Worm (Caenorhabditis elegans): ENCODE results near the gene F42A9.17.

Gene F42A9.17

ce11 chrIV:8627328-8627727 is 15.6 kb upstream of the F42A9.17 start, which contains the start of gene F42A9.11 (continued):
- TF ChIP-seq egl-27 (tag; optimal IDR thresholded peaks at IDR 0.05), result peak in 1 of 2 experiments; percentile 41
- no peak for TF ChIP-seq alr-1 (tag; optimal IDR thresholded peaks at IDR 0.05; ENCODE audit: borderline replicate concordance)
- TF ChIP-seq mab-9 (GFP tag; IDR thresholded peaks at IDR 0.05), result no peak
- TF ChIP-seq dpl-1 (GFP tag; optimal IDR thresholded peaks at IDR 0.05), result peak in 2 of 3 experiments; percentile 19
- TF ChIP-seq snu-23 (GFP tag; optimal IDR thresholded peaks at IDR 0.05), result peak; percentile 70
- no peak for TF ChIP-seq lin-15B (tag; optimal IDR thresholded peaks at IDR 0.05)
- TF ChIP-seq snpc-4 (tag; optimal IDR thresholded peaks at IDR 0.05), result no peak
- TF ChIP-seq unc-30 (tag; optimal IDR thresholded peaks at IDR 0.05), result no peak
- TF ChIP-seq hlh-17 (GFP tag; optimal IDR thresholded peaks at IDR 0.05; ENCODE audit: borderline replicate concordance), result no peak

ce11 chrIV:8626294-8626693 is 14.6 kb upstream of the F42A9.17 start:
- TF ChIP-seq lin-14 (GFP tag; optimal IDR thresholded peaks at IDR 0.05) (peak; percentile 68), zag-1 (tag; optimal IDR thresholded peaks at IDR 0.05) (no peak), ces-1 (GFP tag; optimal IDR thresholded peaks at IDR 0.05) (peak; percentile 61)

ce11 chrIV:8625730-8626129 is 14.0 kb upstream of the F42A9.17 start:
- TF ChIP-seq elt-3 (tag; optimal IDR thresholded peaks at IDR 0.05) (peak in 1 of 6 experiments; percentile 55), nhr-85 (tag) (peak; percentile 70), blmp-1 (tag; optimal IDR thresholded peaks at IDR 0.05) (peak; percentile 48), mdl-1 (tag; optimal IDR thresholded peaks at IDR 0.05) (no peak), unc-86 (tag; optimal IDR thresholded peaks at IDR 0.05) (no peak)

- TF ChIP-seq nhr-76 (tag; optimal IDR thresholded peaks at IDR 0.05), result no peak
- TF ChIP-seq efl-3 (GFP tag; optimal IDR thresholded peaks at IDR 0.05), result no peak
- TF ChIP-seq sup-37 (GFP tag; optimal IDR thresholded peaks at IDR 0.05), result no peak
- peak; percentile 87 for TF ChIP-seq nhr-85 (tag)
- no peak for TF ChIP-seq zag-1 (tag; optimal IDR thresholded peaks at IDR 0.05)
- TF ChIP-seq zip-4 (GFP tag; optimal IDR thresholded peaks at IDR 0.05), result no peak
- TF ChIP-seq snpc-4 (tag; optimal IDR thresholded peaks at IDR 0.05), result no peak
- no peak for TF ChIP-seq grh-1 (GFP tag; IDR thresholded peaks at IDR 0.05)
- no peak for TF ChIP-seq egl-27 (tag; optimal IDR thresholded peaks at IDR 0.05)
- no peak for TF ChIP-seq ztf-11 (tag; optimal IDR thresholded peaks at IDR 0.05)
- TF ChIP-seq alr-1 (tag; optimal IDR thresholded peaks at IDR 0.05; ENCODE audit: borderline replicate concordance), result no peak
- no peak for TF ChIP-seq ceh-88 (GFP tag; IDR thresholded peaks at IDR 0.05)
- no peak for TF ChIP-seq pag-3 (tag; optimal IDR thresholded peaks at IDR 0.05; ENCODE audit: borderline replicate concordance, insufficient read depth)
- TF ChIP-seq nhr-71 (tag; optimal IDR thresholded peaks at IDR 0.05), result peak; percentile 76
- TF ChIP-seq C34B4.2 (tag; optimal IDR thresholded peaks at IDR 0.05), result no peak
- peak; percentile 1 for TF ChIP-seq irx-1 (tag; optimal IDR thresholded peaks at IDR 0.05)
- no peak for TF ChIP-seq nhr-12 (tag; optimal IDR thresholded peaks at IDR 0.05)
- TF ChIP-seq ces-1 (GFP tag; optimal IDR thresholded peaks at IDR 0.05), result no peak
- no peak for TF ChIP-seq elt-2 (tag; optimal IDR thresholded peaks at IDR 0.05)
- TF ChIP-seq vab-15 (tag; optimal IDR thresholded peaks at IDR 0.05), result no peak
- no peak for TF ChIP-seq lin-39 (tag; optimal IDR thresholded peaks at IDR 0.05)
- TF ChIP-seq isw-1 (GFP tag; IDR thresholded peaks at IDR 0.05), result no peak
- TF ChIP-seq skn-1 (tag; optimal IDR thresholded peaks at IDR 0.05), result no peak
- no peak for TF ChIP-seq mab-9 (GFP tag; IDR thresholded peaks at IDR 0.05)
- peak; percentile 42 for TF ChIP-seq ztf-4 (tag; optimal IDR thresholded peaks at IDR 0.05)
- TF ChIP-seq lir-3 (tag; optimal IDR thresholded peaks at IDR 0.05; ENCODE audit: poor library complexity), result peak; percentile 49
- no peak for TF ChIP-seq nhr-84 (tag; optimal IDR thresholded peaks at IDR 0.05)
- peak; percentile 17 for TF ChIP-seq egl-13 (tag; optimal IDR thresholded peaks at IDR 0.05)
- TF ChIP-seq xbp-1 (tag; optimal IDR thresholded peaks at IDR 0.05), result peak; percentile 46
- no peak for TF ChIP-seq Y116A8C.19 (tag; optimal IDR thresholded peaks at IDR 0.05; ENCODE audit: borderline replicate concordance)
- peak; percentile 58 for TF ChIP-seq swsn-7 (tag; optimal IDR thresholded peaks at IDR 0.05)
- peak; percentile 90 for TF ChIP-seq mep-1 (tag; optimal IDR thresholded peaks at IDR 0.05)
- TF ChIP-seq dpl-1 (GFP tag; optimal IDR thresholded peaks at IDR 0.05), result peak; percentile 31 to 48 (median 44)
- peak; percentile 65 for TF ChIP-seq rnt-1 (tag; optimal IDR thresholded peaks at IDR 0.05)
- peak in 2 of 6 experiments; percentile 25 to 35 for TF ChIP-seq elt-3 (tag; optimal IDR thresholded peaks at IDR 0.05)
- TF ChIP-seq unc-30 (tag; optimal IDR thresholded peaks at IDR 0.05), result no peak
Observed at ce11 chrIV:8620102-8620733, 8.5 kb upstream of the F42A9.17 start, which contains the start of gene lin-49. TSS of gene lin-49 (plus strand) at chrIV:8620683.

Measured in whole organism, L1 larva.